Fruit fly (Drosophila melanogaster): Measurements from ENCODE around the gene Rpt6R.

dm6 chr3R:30600154-30601009 is 16.9 kb upstream of the Rpt6R start:
- TF ChIP-seq Myc (optimal IDR thresholded peaks at IDR 0.05) (no peak), usp (GFP tag; optimal IDR thresholded peaks at IDR 0.05) (no peak), Dfd (GFP tag; optimal IDR thresholded peaks at IDR 0.05) (no peak)
